Fruit fly (Drosophila melanogaster) Kc167 (cell line): ENCODE data around the gene CG31677.

Experiments
- Myc ChIP-seq: fragments of >200 bp; optimal IDR thresholded peaks from 2 replicates; lab custom pipeline; 2017; ENCODE audit warnings: missing external identifiers
- Sin3A ChIP-seq: fragments of >200 bp; optimal IDR thresholded peaks from 2 replicates; lab custom pipeline; 2018; ENCODE audit warnings: missing external identifiers
- h ChIP-seq: fragments of >200 bp; optimal IDR thresholded peaks from 3 replicates; lab custom pipeline; 2018; ENCODE audit warnings: missing external identifiers
- insv ChIP-seq: fragments of >200 bp; optimal IDR thresholded peaks from 3 replicates; lab custom pipeline; 2018; ENCODE audit warnings: missing external identifiers
- psq ChIP-seq: fragments of >200 bp; optimal IDR thresholded peaks from 2 replicates; lab custom pipeline; 2017; ENCODE audit warnings: missing external identifiers
- ttk ChIP-seq: sonication (Bioruptor generic); optimal IDR thresholded peaks from 2 replicates; lab custom pipeline; 2017; ENCODE audit warnings: missing external identifiers

The CG31677 gene

DNA sequence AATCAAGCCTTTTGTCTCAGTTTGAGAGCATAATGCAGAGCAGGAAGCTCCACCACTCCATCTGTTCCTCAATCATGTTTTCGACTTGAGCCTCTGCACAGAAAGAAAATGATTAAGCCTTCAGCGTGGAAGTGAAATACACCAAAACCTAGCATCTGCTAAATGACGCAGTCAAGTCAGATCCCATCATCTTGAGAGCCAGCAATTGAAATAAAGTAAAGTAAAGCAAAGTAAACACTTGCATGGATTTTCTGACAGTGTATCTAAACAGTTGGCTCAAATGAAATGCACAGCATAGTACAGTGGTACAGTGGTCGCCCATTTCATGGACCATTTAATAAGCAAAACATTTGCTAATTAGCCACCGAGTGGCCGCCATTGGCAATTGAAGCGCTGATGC, 6.3 kb downstream of the CG31677 start:
- no peak for TF ChIP-seq Sin3A
- TF ChIP-seq insv (lab: Kevin White, UChicago) = no peak
- no peak for TF ChIP-seq Myc (lab: Kevin White, UChicago)
- TF ChIP-seq psq (lab: Kevin White, UChicago) = no peak
- TF ChIP-seq h = no peak
- no peak for TF ChIP-seq ttk

- TF ChIP-seq h (no peak), Sin3A (no peak), insv (lab: Kevin White, UChicago) (no peak), psq (lab: Kevin White, UChicago) (no peak), Myc (lab: Kevin White, UChicago) (no peak), ttk (no peak)
Measured at dm6 chr2L:20575939-20576338, 28.1 kb downstream of the CG31677 start.

DNA sequence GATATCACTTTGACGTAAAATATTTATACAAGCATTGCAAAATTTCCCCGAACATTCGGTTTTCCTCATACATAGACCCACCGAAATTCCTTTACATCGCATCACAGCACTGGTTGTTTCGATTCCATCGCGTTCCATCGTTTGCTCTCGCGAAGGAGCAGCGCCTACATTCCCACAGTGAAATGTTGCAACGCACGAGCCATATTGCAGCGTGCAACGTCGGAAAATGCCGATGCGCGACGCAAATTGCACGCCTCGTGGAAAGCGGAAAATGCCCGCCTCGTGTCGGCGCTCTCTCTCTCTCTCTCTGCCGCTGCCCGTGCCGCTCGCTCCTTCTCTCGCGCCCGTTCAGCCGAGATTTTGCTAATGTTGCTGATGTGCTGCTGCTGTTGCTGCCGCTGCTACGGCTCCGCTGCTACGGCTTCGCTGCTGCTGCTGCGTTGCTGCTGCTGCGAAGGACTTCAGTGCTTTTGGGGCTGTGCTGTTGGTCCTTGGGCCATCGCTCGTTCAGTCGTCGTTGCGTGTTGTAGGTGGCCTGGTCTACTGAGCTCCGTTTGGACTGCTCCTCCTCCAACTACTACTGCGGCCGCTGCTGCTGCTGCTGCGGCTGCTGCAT, 42.1 kb downstream of the CG31677 start:
- TF ChIP-seq h (no peak), psq (lab: Kevin White, UChicago) (no peak), insv (lab: Kevin White, UChicago) (no peak), Myc (lab: Kevin White, UChicago) (no peak)

DNA sequence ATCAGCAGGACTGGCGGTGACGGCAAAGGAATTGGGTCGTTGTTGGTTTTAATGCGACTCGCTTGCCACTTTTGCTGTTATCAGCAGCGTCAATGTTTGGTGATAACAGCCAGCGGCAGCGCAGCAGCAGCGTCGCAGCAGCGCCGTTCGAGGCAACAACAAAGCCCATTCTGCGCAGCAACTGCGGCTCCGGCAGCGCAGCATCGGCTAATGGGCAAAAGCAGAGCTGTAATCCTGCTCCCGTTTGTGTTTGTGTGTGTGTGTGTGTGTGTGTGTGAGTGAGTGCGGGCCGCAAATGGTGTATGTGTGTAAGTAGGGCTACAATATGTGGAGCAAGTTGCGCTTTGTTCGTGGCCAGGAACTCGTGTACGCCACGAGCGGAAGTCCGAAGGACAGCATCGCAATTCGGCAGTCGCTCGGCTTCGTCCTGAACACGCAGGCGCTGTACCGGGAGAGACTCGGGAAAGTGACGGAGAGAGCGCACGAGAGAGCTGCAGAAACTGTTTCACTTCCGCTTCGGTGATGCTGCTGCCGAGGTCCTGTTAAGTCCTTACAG, 42.8 kb downstream of the CG31677 start:
- no peak for TF ChIP-seq Sin3A
- no peak for TF ChIP-seq Myc (lab: Kevin White, UChicago)
